Fruit fly (Drosophila melanogaster): ENCODE measurements around the gene CG42716.

DNA sequence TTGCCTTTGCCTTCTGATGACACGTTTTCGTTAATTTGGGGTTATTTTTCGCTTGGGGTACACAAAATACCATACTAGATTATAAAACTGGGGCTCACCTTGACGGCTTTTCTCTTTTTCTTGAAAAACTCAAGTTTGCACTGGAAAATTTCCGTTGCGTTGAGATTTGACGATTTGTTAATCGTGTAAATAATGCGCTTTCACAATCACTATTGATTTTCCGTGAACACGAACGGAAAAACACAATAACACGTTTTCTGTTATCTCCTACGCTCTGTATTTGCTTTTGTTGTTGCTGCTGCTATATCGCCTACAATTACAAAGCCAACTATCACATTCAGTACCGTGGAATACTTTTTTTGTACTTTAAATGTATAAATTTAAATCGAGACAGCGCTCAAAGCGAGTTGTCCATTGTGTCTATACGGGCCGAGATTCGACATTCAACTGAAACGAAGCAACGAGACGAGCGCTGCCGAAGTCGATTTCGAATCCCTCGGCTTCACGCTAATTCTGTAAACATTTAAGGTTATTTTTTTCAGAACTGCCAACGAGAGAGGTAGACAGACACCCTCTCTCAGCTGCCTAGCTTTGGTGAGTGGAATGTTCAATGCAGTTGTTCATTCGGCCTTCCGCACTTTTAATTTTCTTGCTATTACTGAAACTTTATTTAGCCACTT is 12.9 kb downstream of the CG42716 start:
- TF ChIP-seq lola (GFP tag; optimal IDR thresholded peaks at IDR 0.05) = no peak
- no peak for TF ChIP-seq CG32264 (GFP tag; optimal IDR thresholded peaks at IDR 0.05)
- no peak for TF ChIP-seq fru (GFP tag; optimal IDR thresholded peaks at IDR 0.05)
- peak in 1 of 2 experiments; percentile 67 for TF ChIP-seq dl (GFP tag; optimal IDR thresholded peaks at IDR 0.05; ENCODE audit: insufficient read depth in 1 of 2, partially characterized antibody in 2 of 2)
- peak; percentile 41 for TF ChIP-seq OdsH (GFP tag; optimal IDR thresholded peaks at IDR 0.05)
- TF ChIP-seq ey (GFP tag; optimal IDR thresholded peaks at IDR 0.05) = no peak
- no peak for TF ChIP-seq jim (GFP tag; optimal IDR thresholded peaks at IDR 0.05)
- TF ChIP-seq usp (GFP tag; optimal IDR thresholded peaks at IDR 0.05) = no peak
- no peak for TF ChIP-seq Rel (GFP tag; optimal IDR thresholded peaks at IDR 0.05)
- peak; percentile 74 for TF ChIP-seq Rel (tag; optimal IDR thresholded peaks at IDR 0.05)

Measured in whole organism, wandering third instar larva.